Worm (Caenorhabditis elegans): ENCODE data around the gene col-87.

Gene col-87

ce11 chrII:14094590-14094989 is at the start of gene col-87:
Gene col-87, minus strand, starts transcription at chrII:14094690.
- no peak for TF ChIP-seq R02D3.7 (tag; optimal IDR thresholded peaks at IDR 0.05)
- 0 out of 2 replicates have a peak, but pooled peaks have one; percentile 51 for TF ChIP-seq F26F4.8 (GFP tag; conservative IDR thresholded peaks at IDR 0.05)

DNA sequence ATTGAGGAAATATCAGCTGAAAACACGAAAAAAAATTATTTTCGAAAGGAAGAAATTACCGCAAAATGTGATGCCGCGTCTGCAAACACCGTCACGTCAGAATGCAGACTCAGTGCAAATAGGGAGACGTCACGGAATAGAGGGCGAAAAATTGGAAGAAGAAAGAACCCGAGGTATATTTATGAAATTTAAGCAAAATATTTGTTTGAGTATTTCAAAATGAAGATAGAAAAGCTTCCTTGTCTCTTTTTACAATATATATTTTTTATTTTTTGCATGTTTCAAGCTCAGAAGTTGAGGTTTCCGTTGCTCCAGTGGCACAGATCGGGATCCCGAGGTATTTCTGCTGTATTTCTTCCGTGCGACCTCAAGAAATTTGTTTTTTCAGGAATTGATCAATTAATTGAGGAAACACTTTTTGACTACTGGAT is 49.4 kb upstream of the col-87 start, which contains the start of gene W03H9.2:
TSS of gene W03H9.2 (minus strand) at position 32 of the 431 bp plus-strand sequence.
- no peak for TF ChIP-seq lin-39 (tag; optimal IDR thresholded peaks at IDR 0.05)
- no peak for TF ChIP-seq mdt-29 (GFP tag; IDR thresholded peaks at IDR 0.05)
- TF ChIP-seq hlh-11 (tag; optimal IDR thresholded peaks at IDR 0.05) = peak; percentile 49
- no peak for TF ChIP-seq unc-62 (GFP tag; optimal IDR thresholded peaks at IDR 0.05 in 1 of 2)
- no peak for TF ChIP-seq unc-62 (tag; optimal IDR thresholded peaks at IDR 0.05)
- TF ChIP-seq sdz-12 (GFP tag; optimal IDR thresholded peaks at IDR 0.05) = peak; percentile 62
- 0 out of 2 replicates have a peak, but pooled peaks have one; percentile 9 for TF ChIP-seq arid-1 (GFP tag; conservative IDR thresholded peaks at IDR 0.05)
- TF ChIP-seq hmg-1.1 (GFP tag; IDR thresholded peaks at IDR 0.05) = peak; percentile 85
- peak; percentile 35 for TF ChIP-seq nhr-111 (GFP tag; optimal IDR thresholded peaks at IDR 0.05)
- TF ChIP-seq mes-2 (tag; optimal IDR thresholded peaks at IDR 0.05; ENCODE audit: poor library complexity, severe bottlenecking) = peak; percentile 95
- TF ChIP-seq unc-39 (tag; optimal IDR thresholded peaks at IDR 0.05) = no peak
- peak; percentile 59 for TF ChIP-seq F37D6.2 (tag; optimal IDR thresholded peaks at IDR 0.05)
- TF ChIP-seq ceh-44 (GFP tag; IDR thresholded peaks at IDR 0.05) = peak; percentile 22; the same call in 1 of the 2 replicates
- TF ChIP-seq zfp-3 (GFP tag; conservative IDR thresholded peaks at IDR 0.05) = no peak
- peak; percentile 18 for TF ChIP-seq lin-13 (GFP tag; optimal IDR thresholded peaks at IDR 0.05)
- TF ChIP-seq ztf-11 (tag; optimal IDR thresholded peaks at IDR 0.05) = no peak
- peak; percentile 15 for TF ChIP-seq nhr-28 (tag; optimal IDR thresholded peaks at IDR 0.05)
- no peak for TF ChIP-seq madf-5 (GFP tag; IDR thresholded peaks at IDR 0.05)
- TF ChIP-seq lin-15B (tag; optimal IDR thresholded peaks at IDR 0.05) = no peak
- no peak for TF ChIP-seq ZK546.5 (tag; optimal IDR thresholded peaks at IDR 0.05)
- peak in 1 of 2 experiments; percentile 71 for TF ChIP-seq lsy-2 (tag; optimal IDR thresholded peaks at IDR 0.05)
- TF ChIP-seq aha-1 (tag) = no peak
- TF ChIP-seq dmd-6 (GFP tag; IDR thresholded peaks at IDR 0.05) = peak; percentile 57
- peak; percentile 81 for TF ChIP-seq dpl-1 (GFP tag; optimal IDR thresholded peaks at IDR 0.05)
- peak; percentile 58; the same call in 1 of the 2 replicates for TF ChIP-seq pha-4 (GFP tag; IDR thresholded peaks at IDR 0.05)
- TF ChIP-seq pha-4 (tag; optimal IDR thresholded peaks at IDR 0.05) = no peak
- peak; percentile 4 for TF ChIP-seq nhr-48 (tag; optimal IDR thresholded peaks at IDR 0.05)
- peak; percentile 44 for TF ChIP-seq mxl-3 (GFP tag; optimal IDR thresholded peaks at IDR 0.05)
- peak; percentile 25 for TF ChIP-seq duxl-1 (tag; optimal IDR thresholded peaks at IDR 0.05; ENCODE audit: poor library complexity)
- TF ChIP-seq nhr-76 (tag; optimal IDR thresholded peaks at IDR 0.05) = no peak
- 0 out of 2 replicates have a peak, but pooled peaks have one; percentile 40 for TF ChIP-seq ctbp-1 (GFP tag; IDR thresholded peaks at IDR 0.05)
- peak; percentile 50; the same call in 1 of the 2 replicates for TF ChIP-seq madf-9 (GFP tag; conservative IDR thresholded peaks at IDR 0.05)
- TF ChIP-seq fkh-10 (GFP tag; optimal IDR thresholded peaks at IDR 0.05) = peak; percentile 61
- peak; percentile 58 for TF ChIP-seq unc-130 (GFP tag; optimal IDR thresholded peaks at IDR 0.05)
- no peak for TF ChIP-seq daf-16 (GFP tag; optimal IDR thresholded peaks at IDR 0.05)
- TF ChIP-seq daf-16 (tag; optimal IDR thresholded peaks at IDR 0.05) = peak; percentile 9
- peak; percentile 53; the same call in 1 of the 2 replicates for TF ChIP-seq vab-7 (GFP tag; IDR thresholded peaks at IDR 0.05)
- TF ChIP-seq lir-3 (tag; optimal IDR thresholded peaks at IDR 0.05) = peak; percentile 41
- TF ChIP-seq nhr-77 (tag; optimal IDR thresholded peaks at IDR 0.05) = peak; percentile 75
- peak; percentile 45; the same call in 1 of the 2 replicates for TF ChIP-seq nhr-42 (GFP tag; IDR thresholded peaks at IDR 0.05)
- TF ChIP-seq dmd-9 (GFP tag; IDR thresholded peaks at IDR 0.05) = peak; percentile 76
- TF ChIP-seq rbr-2 (tag; optimal IDR thresholded peaks at IDR 0.05) = peak; percentile 65
- no peak for TF ChIP-seq zip-2 (tag; optimal IDR thresholded peaks at IDR 0.05)
- peak; percentile 36 for TF ChIP-seq nhr-102 (tag; optimal IDR thresholded peaks at IDR 0.05)
- TF ChIP-seq egl-43 (GFP tag; IDR thresholded peaks at IDR 0.05) = 0 out of 2 replicates have a peak, but pooled peaks have one; percentile 41
- no peak for TF ChIP-seq saeg-2 (GFP tag; IDR thresholded peaks at IDR 0.05)
- peak in 1 of 2 experiments; percentile 90 for TF ChIP-seq hif-1 (tag; optimal IDR thresholded peaks at IDR 0.05)

Measured in whole organism, L4 larva.